Worm (Caenorhabditis elegans) whole organism, early embryonic: Measurements from ENCODE around the gene T23F6.5.

ENCODE experiments used
- B0310.2 ChIP-seq: sonication (generic microtip); optimal IDR thresholded peaks from 2 replicates; lab custom pipeline; 2016; ENCODE audit warnings: mild to moderate bottlenecking, missing genetic modification characterization, missing compliant biosample characterization
- F13C5.2 ChIP-seq: sonication (generic microtip); optimal IDR thresholded peaks from 2 replicates; lab custom pipeline; 2017; ENCODE audit warnings: mild to moderate bottlenecking, missing genetic modification characterization, inconsistent platforms, missing compliant biosample characterization
- aly-1 ChIP-seq: sonication (generic microtip); optimal IDR thresholded peaks from 2 replicates; lab custom pipeline; 2016; ENCODE audit warnings: missing genetic modification characterization, missing compliant biosample characterization
- ama-1 ChIP-seq: fragments of 150-350 bp; optimal IDR thresholded peaks from 2 replicates; lab custom pipeline; 2014
- ceh-13 ChIP-seq: fragments of 200-800 bp; sonication (Bioruptor generic); optimal IDR thresholded peaks from 2 replicates; lab custom pipeline; 2018; ENCODE audit warnings: mild to moderate bottlenecking, missing genetic modification characterization, missing compliant biosample characterization
- ceh-36 ChIP-seq: sonication (generic microtip); optimal IDR thresholded peaks from 2 replicates; lab custom pipeline; 2016; ENCODE audit warnings: missing genetic modification characterization, inconsistent platforms, missing compliant biosample characterization
- ets-7 ChIP-seq: sonication (generic microtip); optimal IDR thresholded peaks from 2 replicates; lab custom pipeline; 2016; ENCODE audit warnings: missing genotype, missing genetic modification characterization, missing compliant biosample characterization
- flt-1 ChIP-seq: fragments of 200-800 bp; sonication (Bioruptor generic); IDR thresholded peaks from 2 replicates; pipeline ENCODE4 v1.3.6; 2022; ENCODE audit warnings: missing genetic modification characterization, missing compliant biosample characterization
- hmbx-1 ChIP-seq: sonication (generic microtip); optimal IDR thresholded peaks from 2 replicates; lab custom pipeline; 2016; ENCODE audit warnings: mild to moderate bottlenecking, missing genetic modification characterization, missing compliant biosample characterization
- hmg-4 ChIP-seq: fragments of 200-800 bp; sonication (Bioruptor generic); optimal IDR thresholded peaks from 2 replicates; lab custom pipeline; 2018; ENCODE audit warnings: mild to moderate bottlenecking, missing genetic modification characterization, missing compliant biosample characterization
- hnd-1 ChIP-seq: sonication (generic microtip); optimal IDR thresholded peaks from 2 replicates; lab custom pipeline; 2016; ENCODE audit warnings: missing genetic modification characterization, missing compliant biosample characterization
- pes-1 ChIP-seq: fragments of 200-800 bp; sonication (Bioruptor generic); IDR thresholded peaks from 2 replicates; pipeline ENCODE4 v1.3.6; 2022; ENCODE audit warnings: missing genetic modification reagents, missing genetic modification characterization, missing compliant biosample characterization
- scrt-1 ChIP-seq: fragments of 200-800 bp; sonication (Bioruptor generic); IDR thresholded peaks from 2 replicates; pipeline ENCODE4 v1.3.6; 2022; ENCODE audit warnings: missing genetic modification characterization, missing compliant biosample characterization
- sea-1 ChIP-seq: fragments of 200-800 bp; sonication (Bioruptor generic); conservative IDR thresholded peaks from 2 replicates; pipeline ENCODE4 v1.3.6; 2022; ENCODE audit warnings: missing genetic modification characterization, missing compliant biosample characterization
- tbx-11 ChIP-seq: fragments of 200-800 bp; sonication (Bioruptor generic); IDR thresholded peaks from 2 replicates; pipeline ENCODE4 v1.3.6; 2022; ENCODE audit warnings: missing genetic modification characterization, missing compliant biosample characterization
- tbx-37 ChIP-seq: fragments of 200-800 bp; sonication (Bioruptor generic); conservative IDR thresholded peaks from 2 replicates; pipeline ENCODE4 v1.3.6; 2022; ENCODE audit warnings: missing genetic modification reagents, missing genetic modification characterization, missing compliant biosample characterization
- tra-4 ChIP-seq: sonication (generic microtip); optimal IDR thresholded peaks from 2 replicates; lab custom pipeline; 2017; ENCODE audit warnings: missing genetic modification characterization, missing compliant biosample characterization

The T23F6.5 gene

ce11 chrIV:12719664-12720063 lies 21.7 kb downstream of the T23F6.5 start, which contains the start of gene idpp-7:
Gene idpp-7 (plus strand): TSS chrIV:12719964.
- no peak for TF ChIP-seq ama-1 (lab: Kevin White, UChicago)
- TF ChIP-seq ets-7 = no peak
- no peak for TF ChIP-seq hnd-1 (tag; lab: Kevin White, UChicago)
- TF ChIP-seq pes-1 = no peak
- no peak for TF ChIP-seq aly-1 (tag; lab: Kevin White, UChicago)
- no peak for TF ChIP-seq sea-1 (GFP tag; lab: Robert Waterston, UW)
- TF ChIP-seq scrt-1 (GFP tag; lab: Robert Waterston, UW) = no peak
- TF ChIP-seq F13C5.2 (tag; lab: Kevin White, UChicago) = no peak
- no peak for TF ChIP-seq tra-4 (tag; lab: Kevin White, UChicago)

ce11 chrIV:12717531-12717930 lies 23.8 kb downstream of the T23F6.5 start, which contains the start of gene C27D8.1:
Gene C27D8.1 (plus strand): TSS chrIV:12717831.
- no peak for TF ChIP-seq ceh-13
- no peak for TF ChIP-seq sea-1 (GFP tag; lab: Robert Waterston, UW)

DNA sequence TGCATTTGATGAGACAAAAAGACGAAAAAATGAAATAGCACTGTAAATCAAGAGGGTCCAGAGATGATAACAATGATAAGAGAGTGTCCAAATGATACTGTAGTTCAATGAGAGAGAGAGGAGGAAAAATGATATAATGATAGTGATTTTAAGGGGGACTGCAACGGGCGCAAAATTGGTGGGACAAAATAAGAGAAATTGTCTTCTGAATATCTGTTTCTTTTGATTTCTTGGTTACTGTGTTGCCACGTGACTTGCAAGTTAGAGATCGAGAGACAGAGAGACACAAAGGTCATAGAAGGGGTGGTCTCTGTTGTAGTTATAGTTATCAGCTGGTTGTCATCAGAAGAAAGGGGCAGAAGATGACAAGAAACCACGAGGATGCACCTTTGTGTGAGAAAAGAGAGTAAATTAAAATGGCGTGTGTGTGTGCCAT lies 25.4 kb downstream of the T23F6.5 start:
- TF ChIP-seq tbx-11 (no peak), tbx-37 (GFP tag; lab: Robert Waterston, UW) (no peak), ama-1 (lab: Kevin White, UChicago) (no peak), scrt-1 (GFP tag; lab: Robert Waterston, UW) (no peak), hnd-1 (tag; lab: Kevin White, UChicago) (no peak), ceh-13 (no peak), tra-4 (tag; lab: Kevin White, UChicago) (no peak)

- no peak for TF ChIP-seq sea-1 (GFP tag; lab: Robert Waterston, UW)
- TF ChIP-seq F13C5.2 (tag; lab: Kevin White, UChicago) = no peak
- no peak for TF ChIP-seq aly-1 (tag; lab: Kevin White, UChicago)
- no peak for TF ChIP-seq hmg-4 (GFP tag; lab: Kevin White, UChicago)
- TF ChIP-seq tra-4 (tag; lab: Kevin White, UChicago) = no peak
- no peak for TF ChIP-seq tbx-11
- TF ChIP-seq ama-1 (lab: Kevin White, UChicago) = no peak
- no peak for TF ChIP-seq pes-1
- TF ChIP-seq scrt-1 (GFP tag; lab: Robert Waterston, UW) = no peak
- no peak for TF ChIP-seq ceh-13
- no peak for TF ChIP-seq hnd-1 (tag; lab: Kevin White, UChicago)
- no peak for TF ChIP-seq tbx-37 (GFP tag; lab: Robert Waterston, UW)
- no peak for TF ChIP-seq hmbx-1 (tag; lab: Kevin White, UChicago)
- no peak for TF ChIP-seq flt-1 (GFP tag; lab: Robert Waterston, UW)
- TF ChIP-seq ceh-36 (tag; lab: Kevin White, UChicago) = no peak
- TF ChIP-seq B0310.2 = no peak
- no peak for TF ChIP-seq ets-7
Observed at ce11 chrIV:12711644-12712043, 29.7 kb downstream of the T23F6.5 start, which contains the start of gene C27D8.3. Gene C27D8.3 (minus strand): TSS chrIV:12711744.

- TF ChIP-seq ceh-36 (tag; lab: Kevin White, UChicago) = no peak
- no peak for TF ChIP-seq flt-1 (GFP tag; lab: Robert Waterston, UW)
- TF ChIP-seq tbx-37 (GFP tag; lab: Robert Waterston, UW) = no peak
- no peak for TF ChIP-seq hnd-1 (tag; lab: Kevin White, UChicago)
- TF ChIP-seq scrt-1 (GFP tag; lab: Robert Waterston, UW) = no peak
- TF ChIP-seq hmbx-1 (tag; lab: Kevin White, UChicago) = no peak
- no peak for TF ChIP-seq pes-1
- TF ChIP-seq aly-1 (tag; lab: Kevin White, UChicago) = no peak
- TF ChIP-seq sea-1 (GFP tag; lab: Robert Waterston, UW) = no peak
- TF ChIP-seq hmg-4 (GFP tag; lab: Kevin White, UChicago) = no peak
- no peak for TF ChIP-seq tra-4 (tag; lab: Kevin White, UChicago)
- no peak for TF ChIP-seq B0310.2
Observed at ce11 chrIV:12710996-12711395, 30.3 kb downstream of the T23F6.5 start, which contains the start of gene C27D8.2. Gene C27D8.2 (plus strand): TSS chrIV:12711217.

DNA sequence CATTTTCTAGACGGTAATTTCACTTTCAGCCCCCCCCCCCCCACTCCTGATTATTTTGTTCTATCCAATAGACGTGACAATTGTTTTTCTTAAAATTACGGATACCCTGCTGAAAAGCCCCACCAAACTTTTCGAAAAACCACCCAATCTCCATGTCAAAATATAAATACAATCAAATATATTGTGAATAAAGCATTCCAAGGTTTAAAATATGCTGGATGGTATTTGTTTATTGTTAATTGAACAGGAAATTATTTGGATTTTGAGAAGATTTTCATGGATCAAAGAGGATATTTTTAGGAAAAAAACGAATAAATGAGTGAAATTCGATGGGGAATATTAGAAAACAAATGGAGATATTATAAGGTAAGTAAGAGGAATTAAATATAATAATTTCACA lies 37.5 kb downstream of the T23F6.5 start, which contains the start of gene C27D8.4:
C27D8.4 (plus strand) TSS at position 301 of the 400 bp plus-strand sequence.
- TF ChIP-seq tbx-11 (no peak), tra-4 (tag; lab: Kevin White, UChicago) (no peak), aly-1 (tag; lab: Kevin White, UChicago) (no peak), hmbx-1 (tag; lab: Kevin White, UChicago) (no peak), ets-7 (no peak), hmg-4 (GFP tag; lab: Kevin White, UChicago) (no peak), scrt-1 (GFP tag; lab: Robert Waterston, UW) (no peak), ceh-13 (no peak), B0310.2 (no peak), ceh-36 (tag; lab: Kevin White, UChicago) (no peak), hnd-1 (tag; lab: Kevin White, UChicago) (no peak), pes-1 (no peak), sea-1 (GFP tag; lab: Robert Waterston, UW) (no peak), flt-1 (GFP tag; lab: Robert Waterston, UW) (no peak)

- TF ChIP-seq tbx-11 = no peak
- no peak for TF ChIP-seq tra-4 (tag; lab: Kevin White, UChicago)
- TF ChIP-seq B0310.2 = no peak
- TF ChIP-seq sea-1 (GFP tag; lab: Robert Waterston, UW) = no peak
- no peak for TF ChIP-seq ama-1 (lab: Kevin White, UChicago)
- TF ChIP-seq ets-7 = no peak
- no peak for TF ChIP-seq F13C5.2 (tag; lab: Kevin White, UChicago)
Observed at ce11 chrIV:12700944-12701343, 40.4 kb downstream of the T23F6.5 start.

ce11 chrIV:12700204-12700603 lies 41.1 kb downstream of the T23F6.5 start:
- TF ChIP-seq aly-1 (tag; lab: Kevin White, UChicago) = no peak
- no peak for TF ChIP-seq F13C5.2 (tag; lab: Kevin White, UChicago)
